Fruit fly (Drosophila melanogaster): ENCODE data around the gene mTerf5.
A peak's percentile ranks its signal among the peaks of the same experiment; 100 is the strongest.

Gene mTerf5

dm6 chr3R:18249268-18249667, 25.8 kb upstream of the mTerf5 start:
- TF ChIP-seq spab (GFP tag; optimal IDR thresholded peaks at IDR 0.05) = no peak
- TF ChIP-seq fkh (GFP tag; optimal IDR thresholded peaks at IDR 0.05) = no peak
- TF ChIP-seq Ets96B (tag; optimal IDR thresholded peaks at IDR 0.05) = no peak
- TF ChIP-seq esn (GFP tag; optimal IDR thresholded peaks at IDR 0.05) = no peak
- no peak for TF ChIP-seq achi (GFP tag; optimal IDR thresholded peaks at IDR 0.05)
- TF ChIP-seq CG10631 (GFP tag; optimal IDR thresholded peaks at IDR 0.05) = no peak
- TF ChIP-seq lz (GFP tag; optimal IDR thresholded peaks at IDR 0.05) = no peak
- no peak for TF ChIP-seq ss (GFP tag; optimal IDR thresholded peaks at IDR 0.05)
- TF ChIP-seq CG11902 (GFP tag; optimal IDR thresholded peaks at IDR 0.05) = no peak
- no peak for TF ChIP-seq acj6 (GFP tag; optimal IDR thresholded peaks at IDR 0.05)
- no peak for TF ChIP-seq CG11294 (GFP tag; IDR thresholded peaks at IDR 0.05)
- no peak for TF ChIP-seq svp (GFP tag)
- TF ChIP-seq Sox102F (GFP tag; optimal IDR thresholded peaks at IDR 0.05) = no peak
- TF ChIP-seq dac (GFP tag; optimal IDR thresholded peaks at IDR 0.05) = no peak
- TF ChIP-seq Eip93F (GFP tag; optimal IDR thresholded peaks at IDR 0.05) = no peak
- no peak for TF ChIP-seq Lpt (GFP tag; optimal IDR thresholded peaks at IDR 0.05)
- no peak for TF ChIP-seq CG16779 (tag; optimal IDR thresholded peaks at IDR 0.05)
- TF ChIP-seq Sox14 (GFP tag; optimal IDR thresholded peaks at IDR 0.05) = no peak

DNA sequence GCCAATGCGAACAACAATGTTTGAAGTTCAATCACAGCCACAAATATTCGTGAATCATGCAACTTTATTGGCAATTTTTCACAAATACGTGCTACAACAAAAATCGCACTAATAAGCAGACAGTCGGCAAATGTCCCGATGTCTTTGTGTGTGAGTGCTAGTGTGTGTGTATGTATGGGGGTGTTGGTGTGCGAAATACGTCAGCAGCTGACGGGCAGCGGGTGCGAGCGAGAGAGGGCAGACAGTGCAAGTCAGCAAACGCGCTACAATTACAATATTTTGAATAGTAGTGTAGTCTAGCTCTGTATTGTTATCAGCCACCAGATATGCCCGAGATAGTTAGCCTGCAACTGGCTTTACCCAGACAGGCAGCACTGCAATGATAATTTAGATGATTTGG, 22.6 kb upstream of the mTerf5 start:
- TF ChIP-seq salr (GFP tag; optimal IDR thresholded peaks at IDR 0.05) (no peak), Eip78C (GFP tag) (no peak), CG7368 (GFP tag; optimal IDR thresholded peaks at IDR 0.05) (no peak), CG9139 (GFP tag; optimal IDR thresholded peaks at IDR 0.05) (no peak)

dm6 chr3R:18245044-18245596, 21.6 kb upstream of the mTerf5 start:
- TF ChIP-seq CG8119 (GFP tag; IDR thresholded peaks at IDR 0.05) (no peak), ss (GFP tag; optimal IDR thresholded peaks at IDR 0.05) (peak in 1 of 2 experiments; percentile 0)

- TF ChIP-seq Eip75B (GFP tag; optimal IDR thresholded peaks at IDR 0.05) = peak; percentile 57
- no peak for TF ChIP-seq CG3919 (GFP tag; optimal IDR thresholded peaks at IDR 0.05)
- peak; percentile 35 for TF ChIP-seq dsx (GFP tag; optimal IDR thresholded peaks at IDR 0.05; ENCODE audit: poor library complexity, severe bottlenecking)
- no peak for TF ChIP-seq dac (GFP tag; optimal IDR thresholded peaks at IDR 0.05)
- TF ChIP-seq svp (GFP tag) = peak; percentile 100
- TF ChIP-seq Sox14 (GFP tag; optimal IDR thresholded peaks at IDR 0.05) = peak; percentile 32
- peak; percentile 53 for TF ChIP-seq fkh (GFP tag; optimal IDR thresholded peaks at IDR 0.05)
- TF ChIP-seq Eip78C (GFP tag) = peak; percentile 56
- TF ChIP-seq vri (GFP tag; optimal IDR thresholded peaks at IDR 0.05) = peak; percentile 25
- peak; percentile 21 for TF ChIP-seq cyc (GFP tag; optimal IDR thresholded peaks at IDR 0.05)
- TF ChIP-seq CG16779 (tag; optimal IDR thresholded peaks at IDR 0.05) = no peak
- TF ChIP-seq CG34406 (GFP tag; optimal IDR thresholded peaks at IDR 0.05) = no peak
- peak; percentile 47; the same call in 1 of the 3 replicates for TF ChIP-seq eg (GFP tag; IDR thresholded peaks at IDR 0.05)
- peak; percentile 24 for TF ChIP-seq CG1621 (tag; optimal IDR thresholded peaks at IDR 0.05)
- no peak for TF ChIP-seq fd85E (GFP tag; optimal IDR thresholded peaks at IDR 0.05)
- peak; percentile 65; the same call in 2 of the 3 replicates for TF ChIP-seq CG6163 (GFP tag; IDR thresholded peaks at IDR 0.05)
- TF ChIP-seq Lpt (GFP tag; optimal IDR thresholded peaks at IDR 0.05) = peak; percentile 79
- TF ChIP-seq Eip93F (GFP tag; optimal IDR thresholded peaks at IDR 0.05) = no peak
- TF ChIP-seq CG6854 (GFP tag; optimal IDR thresholded peaks at IDR 0.05) = no peak
- peak; percentile 13 for TF ChIP-seq CG6792 (GFP tag; optimal IDR thresholded peaks at IDR 0.05)
- TF ChIP-seq CG8119 (GFP tag; IDR thresholded peaks at IDR 0.05) = peak; percentile 19; the same call in 2 of the 3 replicates
Measured at dm6 chr3R:18244171-18245043, 20.9 kb upstream of the mTerf5 start.

All from whole organism, prepupa.